Worm (Caenorhabditis elegans): Measurements from ENCODE around the gene C44C1.6.

Gene C44C1.6

DNA sequence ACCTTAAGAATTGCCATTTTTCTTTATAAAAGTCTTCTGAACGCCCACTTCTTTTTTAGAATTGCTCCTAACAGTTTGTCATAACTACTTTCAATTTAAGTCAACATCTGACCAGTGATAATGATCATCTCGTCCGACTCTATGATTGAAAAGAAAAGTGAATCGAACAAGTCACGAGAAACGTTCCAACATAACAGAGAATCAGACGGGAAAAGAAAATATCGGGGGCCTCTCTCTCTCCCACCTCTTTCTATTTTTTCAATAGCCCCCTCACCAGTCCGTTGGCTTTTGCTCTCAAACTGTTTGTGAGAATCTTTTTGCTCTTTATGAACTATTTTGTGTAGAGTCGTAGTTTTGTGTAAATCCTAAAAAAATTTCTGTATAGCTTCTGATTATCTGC lies 42.4 kb downstream of the C44C1.6 start:
- TF ChIP-seq mcd-1 (GFP tag; IDR thresholded peaks at IDR 0.05) (no peak), ceh-100 (GFP tag; IDR thresholded peaks at IDR 0.05) (no peak), hlh-12 (tag; optimal IDR thresholded peaks at IDR 0.05) (no peak), F22D6.2 (tag; optimal IDR thresholded peaks at IDR 0.05) (no peak), F39B2.1 (GFP tag; IDR thresholded peaks at IDR 0.05) (no peak), xnd-1 (tag; optimal IDR thresholded peaks at IDR 0.05) (no peak), rec-8 (tag; optimal IDR thresholded peaks at IDR 0.05) (no peak), sdz-38 (tag; optimal IDR thresholded peaks at IDR 0.05) (no peak), sea-2 (GFP tag; IDR thresholded peaks at IDR 0.05) (no peak), attf-3 (GFP tag; conservative IDR thresholded peaks at IDR 0.05) (no peak), F23B12.7 (tag; optimal IDR thresholded peaks at IDR 0.05; ENCODE audit: insufficient read depth) (no peak), Y79H2A.3 (GFP tag; conservative IDR thresholded peaks at IDR 0.05) (no peak)

DNA sequence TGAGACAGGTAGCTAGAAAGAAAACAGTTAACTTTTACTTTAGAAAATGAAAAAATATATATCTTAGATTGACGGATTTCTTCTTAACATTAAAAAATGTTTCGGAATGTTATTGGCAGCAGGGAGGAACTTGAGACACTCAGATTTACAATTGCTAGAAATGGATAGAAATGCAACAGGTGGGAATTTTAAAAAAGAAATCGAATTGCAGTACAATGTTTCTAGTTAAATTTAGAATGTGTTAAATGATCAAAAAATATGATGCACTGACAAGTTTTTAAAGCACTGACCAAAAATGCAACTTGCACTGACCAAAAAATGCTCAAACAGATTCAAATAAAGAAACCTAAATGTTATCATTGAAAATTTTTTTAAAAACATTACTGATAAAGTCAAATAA lies 43.9 kb downstream of the C44C1.6 start:
- TF ChIP-seq F33H1.4 (GFP tag; IDR thresholded peaks at IDR 0.05) (no peak), Y67H2A.10 (GFP tag; conservative IDR thresholded peaks at IDR 0.05) (no peak), mxl-1 (tag; optimal IDR thresholded peaks at IDR 0.05) (no peak), F22D6.2 (tag; optimal IDR thresholded peaks at IDR 0.05) (no peak), Y79H2A.3 (GFP tag; conservative IDR thresholded peaks at IDR 0.05) (no peak), madf-6 (GFP tag; IDR thresholded peaks at IDR 0.05) (no peak), lin-40 (tag; optimal IDR thresholded peaks at IDR 0.05) (no peak), ceh-58 (GFP tag; IDR thresholded peaks at IDR 0.05) (no peak), lin-54 (GFP tag; optimal IDR thresholded peaks at IDR 0.05) (no peak), dpl-1 (GFP tag; optimal IDR thresholded peaks at IDR 0.05) (no peak), F49E8.2 (tag; optimal IDR thresholded peaks at IDR 0.05; ENCODE audit: insufficient read depth) (no peak), bed-2 (GFP tag; IDR thresholded peaks at IDR 0.05) (no peak)

DNA sequence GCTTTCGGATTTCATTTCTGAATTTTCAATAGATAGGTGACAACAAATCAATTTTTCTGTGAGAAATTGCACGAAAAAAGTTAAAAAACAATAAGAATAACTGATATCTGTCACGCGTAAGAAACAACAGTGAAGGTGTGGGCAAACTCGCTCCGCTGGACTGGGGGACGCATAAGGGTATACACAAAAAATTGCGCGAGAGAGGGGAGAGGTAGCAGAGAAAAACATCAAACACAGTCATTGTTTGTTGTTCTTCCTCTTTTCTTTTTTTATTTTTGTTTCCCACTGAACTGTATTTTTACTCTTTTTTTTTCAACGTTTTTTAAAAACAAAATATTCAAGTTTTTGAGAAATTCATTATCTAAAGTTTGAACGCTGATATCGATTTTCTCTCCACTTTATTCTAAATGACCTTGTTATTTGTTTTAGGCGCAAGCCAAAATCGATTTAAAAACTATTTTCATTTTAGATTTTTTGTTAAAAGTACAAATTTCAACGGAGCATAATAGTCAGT lies 45.5 kb downstream of the C44C1.6 start, which contains the start of the genes pifk-1 and tbc-11:
Gene pifk-1, minus strand, starts transcription at position 17 of the 514 bp plus-strand sequence.
Gene tbc-11, plus strand, starts transcription at position 464 of the 514 bp plus-strand sequence.
- TF ChIP-seq dox-1 (GFP tag; IDR thresholded peaks at IDR 0.05) (0 out of 2 replicates have a peak, but pooled peaks have one; percentile 32), sptf-2 (GFP tag; optimal IDR thresholded peaks at IDR 0.05) (no peak), sdz-38 (tag; optimal IDR thresholded peaks at IDR 0.05) (no peak), snpc-4 (GFP tag; optimal IDR thresholded peaks at IDR 0.05) (no peak), snpc-4 (tag; optimal IDR thresholded peaks at IDR 0.05) (peak in 1 of 4 experiments; percentile 65), ekl-4 (GFP tag; IDR thresholded peaks at IDR 0.05) (no peak), nhr-80 (tag; optimal IDR thresholded peaks at IDR 0.05) (peak; percentile 75), madf-3 (GFP tag; IDR thresholded peaks at IDR 0.05) (no peak), ceh-27 (GFP tag; optimal IDR thresholded peaks at IDR 0.05) (peak; percentile 24), attf-5 (GFP tag; optimal IDR thresholded peaks at IDR 0.05) (peak; percentile 75), B0019.2 (GFP tag; conservative IDR thresholded peaks at IDR 0.05) (no peak), F23B12.7 (tag; optimal IDR thresholded peaks at IDR 0.05; ENCODE audit: insufficient read depth) (peak; percentile 71), madf-6 (GFP tag; IDR thresholded peaks at IDR 0.05) (no peak), ceh-91 (GFP tag; IDR thresholded peaks at IDR 0.05) (no peak), D2030.7 (GFP tag; IDR thresholded peaks at IDR 0.05) (no peak), F33H1.4 (GFP tag; IDR thresholded peaks at IDR 0.05) (no peak), lin-40 (tag; optimal IDR thresholded peaks at IDR 0.05) (peak; percentile 23), xnd-1 (tag; optimal IDR thresholded peaks at IDR 0.05) (no peak), lsy-27 (tag; optimal IDR thresholded peaks at IDR 0.05; ENCODE audit: borderline replicate concordance, insufficient read depth) (no peak), hmg-1.2 (GFP tag; IDR thresholded peaks at IDR 0.05) (peak; percentile 9; the same call in 1 of the 2 replicates), mcd-1 (GFP tag; IDR thresholded peaks at IDR 0.05) (peak; percentile 65), let-607 (tag; optimal IDR thresholded peaks at IDR 0.05) (peak in 1 of 2 experiments; percentile 12)

Data from whole organism, young adult.